Worm (Caenorhabditis elegans): Measurements from ENCODE around the gene F57A10.4.

- TF ChIP-seq ztf-11 (tag; optimal IDR thresholded peaks at IDR 0.05) (no peak), pax-3 (tag; optimal IDR thresholded peaks at IDR 0.05) (no peak), lin-15B (tag; optimal IDR thresholded peaks at IDR 0.05) (no peak), nhr-237 (tag; optimal IDR thresholded peaks at IDR 0.05) (no peak), isw-1 (GFP tag; IDR thresholded peaks at IDR 0.05) (no peak), elt-3 (tag; optimal IDR thresholded peaks at IDR 0.05) (no peak), efl-3 (GFP tag; optimal IDR thresholded peaks at IDR 0.05) (no peak), ztf-4 (tag; optimal IDR thresholded peaks at IDR 0.05) (no peak), aly-2 (tag; optimal IDR thresholded peaks at IDR 0.05) (no peak), nhr-77 (tag; optimal IDR thresholded peaks at IDR 0.05) (no peak), ets-5 (GFP tag; IDR thresholded peaks at IDR 0.05) (no peak), dpl-1 (GFP tag; optimal IDR thresholded peaks at IDR 0.05) (no peak), snpc-4 (tag; optimal IDR thresholded peaks at IDR 0.05) (no peak)
Measured at ce11 chrV:15757645-15758044, 11.6 kb upstream of the F57A10.4 start.

All from whole organism, L1 larva.